Fruit fly (Drosophila melanogaster) whole organism, embryonic: Measurements from ENCODE around the gene CG13603.
A peak's percentile ranks its signal among the peaks of the same experiment; 100 is the strongest.

Experiments used
- Antp ChIP-seq: fragments of 200-800 bp; sonication (Bioruptor generic); optimal IDR thresholded peaks from 3 replicates; lab custom pipeline; 2016; ENCODE audit warnings: missing biosample characterization, missing genetic modification characterization
- CG1024 ChIP-seq: fragments of 200-800 bp; sonication (Bioruptor generic); IDR thresholded peaks from 2 replicates; pipeline ENCODE4 v1.3.6; 2022; ENCODE audit warnings: missing biosample characterization, missing genetic modification characterization
- CG14441 ChIP-seq: fragments of 200-800 bp; sonication (Bioruptor generic); IDR thresholded peaks from 2 replicates; pipeline ENCODE4 v1.3.6; 2022; ENCODE audit warnings: missing biosample characterization, missing genetic modification characterization
- CG1602 ChIP-seq: fragments of 200-800 bp; sonication (Bioruptor generic); optimal IDR thresholded peaks from 3 replicates; lab custom pipeline; 2016; ENCODE audit warnings: missing biosample characterization, missing genetic modification characterization
- CG1603 ChIP-seq: fragments of 200-800 bp; sonication (Bioruptor generic); optimal IDR thresholded peaks from 2 replicates; lab custom pipeline; 2019; ENCODE audit warnings: missing biosample characterization, mild to moderate bottlenecking, missing genetic modification characterization, moderate library complexity
- CG16779 ChIP-seq: fragments of 200-800 bp; sonication (Bioruptor generic); IDR thresholded peaks from 2 replicates; pipeline ENCODE4 v1.3.6; 2022; ENCODE audit warnings: missing biosample characterization, missing genetic modification characterization
- CG16813 ChIP-seq: fragments of 200-800 bp; sonication (Bioruptor generic); IDR thresholded peaks from 3 replicates; pipeline ENCODE4 v1.3.6; 2022; ENCODE audit warnings: missing biosample characterization, missing genetic modification characterization; ENCODE audit not compliant: partially characterized antibody
- CG17186 ChIP-seq: fragments of 200-800 bp; sonication (Bioruptor generic); optimal IDR thresholded peaks from 3 replicates; lab custom pipeline; 2017; ENCODE audit warnings: missing biosample characterization, missing genetic modification reagents, missing genetic modification characterization
- CG18599 ChIP-seq: fragments of 200-800 bp; sonication (Bioruptor generic); optimal IDR thresholded peaks from 3 replicates; lab custom pipeline; 2017; ENCODE audit warnings: missing biosample characterization, missing genetic modification characterization, mild to moderate bottlenecking, moderate library complexity, missing genetic modification reagents
- CG2120 ChIP-seq: fragments of 200-800 bp; sonication (Bioruptor generic); optimal IDR thresholded peaks from 3 replicates; lab custom pipeline; 2016; ENCODE audit warnings: missing biosample characterization, missing genetic modification characterization
- CG2202 ChIP-seq: fragments of 200-800 bp; sonication (Bioruptor generic); optimal IDR thresholded peaks from 2 replicates; lab custom pipeline; 2018; ENCODE audit warnings: missing biosample characterization, mild to moderate bottlenecking, missing genetic modification characterization
- CG34422 ChIP-seq: fragments of 200-800 bp; sonication (Bioruptor generic); IDR thresholded peaks from 3 replicates; pipeline ENCODE4 v1.3.6; 2022; ENCODE audit warnings: missing biosample characterization, missing genetic modification characterization
- CG3726 ChIP-seq: fragments of 200-800 bp; sonication (Bioruptor generic); IDR thresholded peaks from 3 replicates; pipeline ENCODE4, ENCODE4 v1.3.6; 2022; ENCODE audit warnings: missing biosample characterization, missing genetic modification characterization
- CG42726 ChIP-seq: fragments of 200-800 bp; sonication (Bioruptor generic); IDR thresholded peaks from 2 replicates; pipeline ENCODE4 v1.3.6; 2022; ENCODE audit warnings: missing biosample characterization, missing genetic modification characterization; ENCODE audit not compliant: partially characterized antibody
- CG6654 ChIP-seq: fragments of 200-800 bp; sonication (Bioruptor generic); optimal IDR thresholded peaks from 2 replicates; lab custom pipeline; 2017; ENCODE audit warnings: missing biosample characterization, mild to moderate bottlenecking, missing genetic modification characterization
- CG7357 ChIP-seq: fragments of 200-800 bp; sonication (Bioruptor generic); IDR thresholded peaks from 3 replicates; pipeline ENCODE4 v1.3.6; 2022; ENCODE audit warnings: missing biosample characterization, missing genetic modification characterization
- CG8765 ChIP-seq: fragments of 200-800 bp; sonication (Bioruptor generic); IDR thresholded peaks from 2 replicates; pipeline ENCODE4 v1.3.6; 2022; ENCODE audit warnings: missing biosample characterization, missing genetic modification characterization
- CG9609 ChIP-seq: fragments of 200-800 bp; sonication (Bioruptor generic); optimal IDR thresholded peaks from 3 replicates; lab custom pipeline; 2016; ENCODE audit warnings: missing biosample characterization, missing genetic modification characterization
- Camta ChIP-seq: fragments of 200-800 bp; sonication (Bioruptor generic); optimal IDR thresholded peaks from 2 replicates; lab custom pipeline; 2016; ENCODE audit warnings: missing biosample characterization, missing genetic modification characterization
- CkIIα-i1 ChIP-seq: fragments of 200-800 bp; sonication (Bioruptor generic); IDR thresholded peaks from 2 replicates; pipeline ENCODE4 v1.3.6; 2022; ENCODE audit warnings: missing biosample characterization, missing genetic modification characterization
- CoRest ChIP-seq: fragments of 200-800 bp; sonication (Bioruptor generic); optimal IDR thresholded peaks from 3 replicates; lab custom pipeline; 2018; ENCODE audit warnings: missing biosample characterization, mild to moderate bottlenecking, missing genetic modification characterization, moderate library complexity
- Dref ChIP-seq: fragments of 200-800 bp; sonication (Bioruptor generic); IDR thresholded peaks from 2 replicates; pipeline ENCODE4 v1.3.6; 2022; ENCODE audit warnings: missing biosample characterization, missing genetic modification characterization
- Fer3 ChIP-seq: fragments of 200-800 bp; sonication (Bioruptor generic); optimal IDR thresholded peaks from 2 replicates; lab custom pipeline; 2018; ENCODE audit warnings: missing biosample characterization, mild to moderate bottlenecking, missing genetic modification characterization, moderate library complexity
- HLH54F ChIP-seq: fragments of 200-800 bp; sonication (Bioruptor generic); optimal IDR thresholded peaks from 3 replicates; lab custom pipeline; 2016; ENCODE audit warnings: missing biosample characterization, missing genetic modification characterization
- MESR4 ChIP-seq: fragments of 200-800 bp; sonication (Bioruptor generic); optimal IDR thresholded peaks from 2 replicates; lab custom pipeline; 2018; ENCODE audit warnings: missing biosample characterization, mild to moderate bottlenecking, missing genetic modification characterization, moderate library complexity
- MTF-1 ChIP-seq: fragments of 200-800 bp; sonication (Bioruptor generic); optimal IDR thresholded peaks from 2 replicates; lab custom pipeline; 2018; ENCODE audit warnings: missing biosample characterization, mild to moderate bottlenecking, missing genetic modification characterization, borderline replicate concordance
- NC2β ChIP-seq: fragments of 200-800 bp; sonication (Bioruptor generic); optimal IDR thresholded peaks from 2 replicates; lab custom pipeline; 2016; ENCODE audit warnings: missing biosample characterization, missing genetic modification characterization
- Spps ChIP-seq: fragments of 200-800 bp; sonication (Bioruptor generic); optimal IDR thresholded peaks from 2 replicates; lab custom pipeline; 2018; ENCODE audit warnings: missing biosample characterization, mild to moderate bottlenecking, missing genetic modification characterization
- abd-A ChIP-seq: fragments of 200-800 bp; sonication (Bioruptor generic); optimal IDR thresholded peaks from 3 replicates; lab custom pipeline; 2019; ENCODE audit warnings: missing biosample characterization, mild to moderate bottlenecking, missing genetic modification characterization, moderate library complexity
- bab2 ChIP-seq: fragments of 200-800 bp; sonication (Bioruptor generic); optimal IDR thresholded peaks from 2 replicates; lab custom pipeline; 2016; ENCODE audit warnings: missing biosample characterization, missing genetic modification characterization
- chif ChIP-seq, 2 experiments: fragments of 200-800 bp; sonication (Bioruptor generic); optimal IDR thresholded peaks; 3 replicates each; lab custom pipeline; 2016; ENCODE audit warnings: missing biosample characterization in 2 of 2, missing genetic modification characterization in 2 of 2
- ci ChIP-seq: fragments of 200-800 bp; sonication (Bioruptor generic); IDR thresholded peaks from 3 replicates; pipeline ENCODE4 v1.3.6; 2022; ENCODE audit warnings: missing biosample characterization, missing genetic modification characterization
- dmrt99B ChIP-seq: fragments of 200-800 bp; sonication (Bioruptor generic); optimal IDR thresholded peaks from 2 replicates; lab custom pipeline; 2018; ENCODE audit warnings: missing biosample characterization, mild to moderate bottlenecking, missing genetic modification characterization, moderate library complexity
- ems ChIP-seq: fragments of 200-800 bp; sonication (Bioruptor generic); optimal IDR thresholded peaks from 3 replicates; lab custom pipeline; 2016; ENCODE audit warnings: missing biosample characterization, missing genetic modification characterization
- esg ChIP-seq: fragments of 200-800 bp; sonication (Bioruptor generic); conservative IDR thresholded peaks from 2 replicates; pipeline ENCODE4 v1.3.6; 2022; ENCODE audit warnings: missing biosample characterization, missing genetic modification characterization
- gcm ChIP-seq: fragments of 200-800 bp; sonication (Bioruptor generic); optimal IDR thresholded peaks from 2 replicates; lab custom pipeline; 2019; ENCODE audit warnings: missing biosample characterization, mild to moderate bottlenecking, missing genetic modification characterization, moderate library complexity
- gem ChIP-seq: fragments of 200-800 bp; sonication (Bioruptor generic); optimal IDR thresholded peaks from 2 replicates; lab custom pipeline; 2019; ENCODE audit warnings: missing biosample characterization, mild to moderate bottlenecking, missing genetic modification characterization, moderate library complexity
- gfzf ChIP-seq: fragments of 200-800 bp; sonication (Bioruptor generic); optimal IDR thresholded peaks from 2 replicates; lab custom pipeline; 2016; ENCODE audit warnings: missing biosample characterization, mild to moderate bottlenecking, missing genetic modification characterization, moderate library complexity
- hkb ChIP-seq, 2 experiments: fragments of 200-800 bp in 1 of 2; fragments of >200 bp in 1 of 2; sonication (Bioruptor generic) in 1 of 2; IDR thresholded peaks in 1 of 2; optimal IDR thresholded peaks in 1 of 2; 2 replicates each; pipeline versions ENCODE4 v1.3.6 to Lab custom; 2017 to 2022; ENCODE audit warnings: missing biosample characterization in 1 of 2, missing genetic modification characterization in 1 of 2
- ind ChIP-seq: fragments of 200-800 bp; sonication (Bioruptor generic); optimal IDR thresholded peaks from 3 replicates; lab custom pipeline; 2016; ENCODE audit warnings: missing biosample characterization, missing genetic modification characterization
- kah ChIP-seq: fragments of 200-800 bp; sonication (Bioruptor generic); optimal IDR thresholded peaks from 2 replicates; lab custom pipeline; 2018; ENCODE audit warnings: missing biosample characterization, mild to moderate bottlenecking, missing genetic modification characterization
- knrl ChIP-seq: fragments of 200-800 bp; sonication (Bioruptor generic); IDR thresholded peaks from 3 replicates; pipeline ENCODE4 v1.3.6; 2022; ENCODE audit warnings: missing biosample characterization, missing genetic modification characterization; ENCODE audit not compliant: partially characterized antibody
- lilli ChIP-seq: fragments of 200-800 bp; sonication (Bioruptor generic); optimal IDR thresholded peaks from 3 replicates; lab custom pipeline; 2016; ENCODE audit warnings: missing biosample characterization, missing genetic modification characterization
- mld ChIP-seq: fragments of 200-800 bp; sonication (Bioruptor generic); IDR thresholded peaks from 3 replicates; pipeline ENCODE4 v1.3.6; 2022; ENCODE audit warnings: missing biosample characterization, missing genetic modification characterization; ENCODE audit not compliant: partially characterized antibody
- prd ChIP-seq, 3 experiments: fragments of >200 bp in 2 of 3; fragments of 200-800 bp in 1 of 3; sonication (Bioruptor generic) in 1 of 3; optimal IDR thresholded peaks in 2 of 3; IDR thresholded peaks in 1 of 3; 2 replicates in 2 of 3; 3 replicates in 1 of 3; pipeline versions ENCODE4 v1.3.6 to Lab custom; 2017 to 2022; ENCODE audit warnings: missing biosample characterization in 1 of 3, missing genetic modification characterization in 1 of 3
- schlank ChIP-seq: fragments of 200-800 bp; sonication (Bioruptor generic); optimal IDR thresholded peaks from 2 replicates; lab custom pipeline; 2018; ENCODE audit warnings: missing biosample characterization, mild to moderate bottlenecking, missing genetic modification characterization
- sens-2 ChIP-seq: fragments of 200-800 bp; sonication (Bioruptor generic); IDR thresholded peaks from 2 replicates; pipeline ENCODE4 v1.3.6; 2022; ENCODE audit warnings: missing biosample characterization, missing genetic modification characterization
- sisA ChIP-seq: fragments of 200-800 bp; sonication (Bioruptor generic); IDR thresholded peaks from 2 replicates; pipeline ENCODE4 v1.3.6; 2022; ENCODE audit warnings: missing biosample characterization, missing genetic modification characterization
- tll ChIP-seq, 2 experiments: fragments of 200-800 bp in 1 of 2; fragments of >200 bp in 1 of 2; sonication (Bioruptor generic) in 1 of 2; optimal IDR thresholded peaks; 2 replicates each; lab custom pipeline; 2017 to 2019; ENCODE audit warnings: missing biosample characterization in 2 of 2, missing genetic modification characterization in 2 of 2, mild to moderate bottlenecking in 1 of 2, moderate library complexity in 1 of 2
- vfl ChIP-seq: fragments of 200-800 bp; sonication (Bioruptor generic); optimal IDR thresholded peaks from 2 replicates; lab custom pipeline; 2016; ENCODE audit warnings: missing biosample characterization, missing genetic modification characterization

CG13603 gene

dm6 chr3R:23996224-23996623, 9.9 kb upstream of the CG13603 start, which contains the start of gene LSm3 (continued):
- TF ChIP-seq lilli (GFP tag; lab: Kevin White, UChicago) (no peak), gfzf (GFP tag; lab: Kevin White, UChicago) (peak; percentile 9), CkIIα-i1 (GFP tag; lab: Robert Waterston, UW) (no peak), Spps (tag; lab: Kevin White, UChicago) (no peak), esg (no peak), CG16779 (GFP tag; lab: Robert Waterston, UW) (no peak), ci (GFP tag; lab: Robert Waterston, UW) (0 out of 3 replicates have a peak, but pooled peaks have one; percentile 51), mld (no peak), bab2 (GFP tag; lab: Kevin White, UChicago) (no peak), CG6654 (GFP tag; lab: Kevin White, UChicago) (no peak), ems (GFP tag; lab: Kevin White, UChicago) (no peak), gcm (GFP tag; lab: Kevin White, UChicago) (no peak), NC2β (GFP tag; lab: Kevin White, UChicago) (no peak), sens-2 (GFP tag; lab: Robert Waterston, UW) (no peak), hkb (optimal IDR thresholded peaks at IDR 0.05; lab: Kevin White, UChicago) (no peak), hkb (GFP tag; IDR thresholded peaks at IDR 0.05; lab: Robert Waterston, UW) (no peak), CG34422 (0 out of 3 replicates have a peak, but pooled peaks have one; percentile 25), ind (GFP tag; lab: Kevin White, UChicago) (no peak), CG16813 (no peak), CG9609 (GFP tag; lab: Kevin White, UChicago) (no peak), HLH54F (GFP tag; lab: Kevin White, UChicago) (no peak), CG3726 (GFP tag; lab: Robert Waterston, UW) (no peak), CG1602 (GFP tag; lab: Kevin White, UChicago) (no peak), CG1603 (peak; percentile 22), Camta (GFP tag; lab: Kevin White, UChicago) (no peak), MESR4 (GFP tag; lab: Kevin White, UChicago) (peak; percentile 28), CG1024 (GFP tag; lab: Robert Waterston, UW) (no peak), sisA (GFP tag; lab: Robert Waterston, UW) (no peak), CG2120 (GFP tag; lab: Kevin White, UChicago) (no peak), tll (GFP tag; optimal IDR thresholded peaks at IDR 0.05; lab: Kevin White, UChicago) (no peak), CG42726 (GFP tag; lab: Robert Waterston, UW) (no peak), vfl (GFP tag; lab: Kevin White, UChicago) (no peak), CG17186 (GFP tag; lab: Kevin White, UChicago) (peak; percentile 99), CG14441 (no peak), CG18599 (GFP tag; lab: Kevin White, UChicago) (no peak), CG7357 (GFP tag; lab: Robert Waterston, UW) (no peak), schlank (tag; lab: Kevin White, UChicago) (no peak), dmrt99B (tag; lab: Kevin White, UChicago) (no peak), prd (optimal IDR thresholded peaks at IDR 0.05; lab: Kevin White, UChicago) (no peak), prd (GFP tag; IDR thresholded peaks at IDR 0.05; lab: Robert Waterston, UW) (no peak), knrl (GFP tag; lab: Robert Waterston, UW) (no peak), MTF-1 (GFP tag; lab: Kevin White, UChicago) (no peak), CG8765 (GFP tag; lab: Robert Waterston, UW) (no peak), Dref (GFP tag; lab: Robert Waterston, UW) (peak; percentile 34; the same call in 1 of the 2 replicates), Fer3 (tag; lab: Kevin White, UChicago) (no peak), gem (tag; lab: Kevin White, UChicago) (no peak), CG2202 (tag; lab: Kevin White, UChicago) (no peak), Antp (GFP tag; lab: Kevin White, UChicago) (no peak), kah (GFP tag; lab: Kevin White, UChicago) (no peak), chif (GFP tag; optimal IDR thresholded peaks at IDR 0.05; lab: Kevin White, UChicago) (no peak), abd-A (tag; lab: Kevin White, UChicago) (no peak), CoRest (tag; lab: Kevin White, UChicago) (peak; percentile 47)
